In the genomic region with DNA sequence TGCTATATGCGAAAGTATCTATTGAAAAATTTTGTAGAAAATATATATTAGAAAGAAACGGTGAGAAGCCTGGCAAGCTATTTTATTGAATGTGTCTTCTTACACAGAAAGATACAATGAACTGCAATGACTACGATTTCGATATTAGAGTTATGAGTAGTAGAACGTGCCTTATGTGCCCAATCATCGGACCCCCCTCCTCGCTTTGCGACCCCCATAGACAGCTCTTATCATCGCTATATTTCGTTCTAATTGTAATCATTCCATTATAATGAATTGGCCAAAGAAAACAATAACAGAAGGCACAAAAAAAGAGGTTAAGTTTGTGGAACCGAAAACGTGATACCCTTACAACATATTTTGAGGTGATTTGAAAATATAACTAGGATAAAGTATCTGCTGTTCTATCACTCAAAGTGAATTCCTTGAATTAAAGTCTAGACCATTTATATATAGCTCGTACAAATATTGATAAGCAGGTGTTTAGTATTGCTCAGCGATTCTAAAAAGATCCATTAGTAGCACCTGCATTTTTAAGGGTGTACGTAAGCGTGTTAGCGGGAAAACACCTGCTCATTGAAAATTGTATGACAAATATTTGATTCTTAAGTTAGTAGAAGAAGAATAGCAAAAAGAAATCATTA, we compare ENCODE assay signal across 1 fruit fly cellular context.
TF ChIP-seq lines count a peak whose summit lies in the region.

No protein-coding gene starts in this region.

TF ChIP-seq in whole organism, embryonic, 481 proteins besides CTCF, POLR2A, EP300 and RAD21 (continued from another document and continues in another):
- TF ChIP-seq CG6272 (GFP tag; IDR thresholded peaks at IDR 0.05; lab: Robert Waterston, UW), result no peak
- TF ChIP-seq MBD-R2 (GFP tag; IDR thresholded peaks at IDR 0.05; lab: Robert Waterston, UW), result no peak
- no peak for TF ChIP-seq Spps (tag; optimal IDR thresholded peaks at IDR 0.05; lab: Kevin White, UChicago)
- peak; percentile 12 for TF ChIP-seq D19B (GFP tag; optimal IDR thresholded peaks at IDR 0.05; lab: Kevin White, UChicago)
- TF ChIP-seq ci (GFP tag; IDR thresholded peaks at IDR 0.05; lab: Robert Waterston, UW), result no peak
- TF ChIP-seq ara (GFP tag; IDR thresholded peaks at IDR 0.05; lab: Robert Waterston, UW), result no peak
- no peak for TF ChIP-seq CG8089 (GFP tag; optimal IDR thresholded peaks at IDR 0.05; lab: Kevin White, UChicago)
- TF ChIP-seq CG18764 (GFP tag; optimal IDR thresholded peaks at IDR 0.05; lab: Kevin White, UChicago), result no peak
- no peak for TF ChIP-seq bcd (GFP tag; optimal IDR thresholded peaks at IDR 0.05; lab: Kevin White, UChicago)
- no peak for TF ChIP-seq CG11696 (GFP tag; IDR thresholded peaks at IDR 0.05; lab: Robert Waterston, UW)
- TF ChIP-seq Hr51 (GFP tag; optimal IDR thresholded peaks at IDR 0.05; lab: Kevin White, UChicago), result peak in 1 of 2 experiments; percentile 14
- TF ChIP-seq odd (GFP tag; optimal IDR thresholded peaks at IDR 0.05; lab: Kevin White, UChicago), result no peak
- TF ChIP-seq CG8281 (tag; optimal IDR thresholded peaks at IDR 0.05; lab: Kevin White, UChicago), result no peak
- no peak for TF ChIP-seq CG14050 (GFP tag; IDR thresholded peaks at IDR 0.05; lab: Robert Waterston, UW)
- no peak for TF ChIP-seq CG12769 (tag; optimal IDR thresholded peaks at IDR 0.05; lab: Kevin White, UChicago)
- no peak for TF ChIP-seq CG13624 (GFP tag; optimal IDR thresholded peaks at IDR 0.05; lab: Kevin White, UChicago)
- no peak for TF ChIP-seq CG33213 (GFP tag; optimal IDR thresholded peaks at IDR 0.05; lab: Kevin White, UChicago)
- TF ChIP-seq CG15514 (GFP tag; optimal IDR thresholded peaks at IDR 0.05; lab: Kevin White, UChicago), result no peak
- TF ChIP-seq zfh1 (GFP tag; IDR thresholded peaks at IDR 0.05; lab: Robert Waterston, UW), result no peak
- TF ChIP-seq CG11093 (GFP tag; IDR thresholded peaks at IDR 0.05; lab: Robert Waterston, UW), result no peak
- no peak for TF ChIP-seq CG5180 (GFP tag; optimal IDR thresholded peaks at IDR 0.05; lab: Kevin White, UChicago)
- no peak for TF ChIP-seq stc (GFP tag; IDR thresholded peaks at IDR 0.05; lab: Robert Waterston, UW)
- TF ChIP-seq HHEX (GFP tag; optimal IDR thresholded peaks at IDR 0.05; lab: Kevin White, UChicago), result no peak
- no peak for TF ChIP-seq Dll (GFP tag; IDR thresholded peaks at IDR 0.05; lab: Robert Waterston, UW; ENCODE audit: partially characterized antibody)
- TF ChIP-seq CG9437 (GFP tag; optimal IDR thresholded peaks at IDR 0.05; lab: Kevin White, UChicago), result peak; percentile 24
- no peak for TF ChIP-seq CG6254 (GFP tag; optimal IDR thresholded peaks at IDR 0.05; lab: Kevin White, UChicago)
- TF ChIP-seq Hmr (GFP tag; optimal IDR thresholded peaks at IDR 0.05; lab: Kevin White, UChicago), result no peak
- no peak for TF ChIP-seq Gsc (GFP tag; IDR thresholded peaks at IDR 0.05; lab: Robert Waterston, UW)
- no peak for TF ChIP-seq CG1832 (GFP tag; optimal IDR thresholded peaks at IDR 0.05; lab: Kevin White, UChicago)
- no peak for TF ChIP-seq sqz (GFP tag; optimal IDR thresholded peaks at IDR 0.05; lab: Kevin White, UChicago)
- no peak for TF ChIP-seq fd3F (GFP tag; optimal IDR thresholded peaks at IDR 0.05; lab: Kevin White, UChicago)
- TF ChIP-seq CG14667 (GFP tag; IDR thresholded peaks at IDR 0.05; lab: Robert Waterston, UW), result no peak
- no peak for TF ChIP-seq Hmx (GFP tag; optimal IDR thresholded peaks at IDR 0.05; lab: Kevin White, UChicago)
- peak; percentile 10 for TF ChIP-seq CG18619 (GFP tag; optimal IDR thresholded peaks at IDR 0.05; lab: Kevin White, UChicago)
- no peak for TF ChIP-seq HmgD (GFP tag; optimal IDR thresholded peaks at IDR 0.05; lab: Kevin White, UChicago)
- TF ChIP-seq pan (optimal IDR thresholded peaks at IDR 0.05; lab: Kevin White, UChicago), result no peak
- no peak for TF ChIP-seq pan (GFP tag; optimal IDR thresholded peaks at IDR 0.05 in 1 of 2, IDR thresholded peaks at IDR 0.05 in 1 of 2)
- no peak for TF ChIP-seq D (optimal IDR thresholded peaks at IDR 0.05; lab: Kevin White, UChicago)
- peak; percentile 14 for TF ChIP-seq D (GFP tag; optimal IDR thresholded peaks at IDR 0.05; lab: Kevin White, UChicago)
- TF ChIP-seq Hr78 (GFP tag; optimal IDR thresholded peaks at IDR 0.05; lab: Kevin White, UChicago), result no peak
- TF ChIP-seq zfh2 (GFP tag; optimal IDR thresholded peaks at IDR 0.05; lab: Kevin White, UChicago), result no peak
- no peak for TF ChIP-seq pnt (GFP tag; optimal IDR thresholded peaks at IDR 0.05; lab: Kevin White, UChicago)
- no peak for TF ChIP-seq Jarid2 (GFP tag; optimal IDR thresholded peaks at IDR 0.05; lab: Kevin White, UChicago)
- no peak for TF ChIP-seq usp (GFP tag; optimal IDR thresholded peaks at IDR 0.05; lab: Kevin White, UChicago)
- TF ChIP-seq zen (tag; optimal IDR thresholded peaks at IDR 0.05; lab: Kevin White, UChicago), result no peak
- TF ChIP-seq Drgx (GFP tag; IDR thresholded peaks at IDR 0.05; lab: Robert Waterston, UW), result no peak
- no peak for TF ChIP-seq CG13775 (GFP tag; optimal IDR thresholded peaks at IDR 0.05; lab: Kevin White, UChicago)
- TF ChIP-seq CG11085 (GFP tag; IDR thresholded peaks at IDR 0.05; lab: Robert Waterston, UW), result no peak
- TF ChIP-seq PHDP (tag; optimal IDR thresholded peaks at IDR 0.05; lab: Kevin White, UChicago), result peak; percentile 22
- TF ChIP-seq ems (GFP tag; optimal IDR thresholded peaks at IDR 0.05; lab: Kevin White, UChicago), result no peak
- TF ChIP-seq CG15601 (tag; optimal IDR thresholded peaks at IDR 0.05; lab: Kevin White, UChicago), result no peak
- TF ChIP-seq so (GFP tag; IDR thresholded peaks at IDR 0.05; lab: Robert Waterston, UW), result no peak
- no peak for TF ChIP-seq Antp (GFP tag; optimal IDR thresholded peaks at IDR 0.05; lab: Kevin White, UChicago)
- no peak for TF ChIP-seq CG8388 (GFP tag; optimal IDR thresholded peaks at IDR 0.05; lab: Kevin White, UChicago)
- TF ChIP-seq hkb (optimal IDR thresholded peaks at IDR 0.05; lab: Kevin White, UChicago), result no peak
- TF ChIP-seq hkb (GFP tag; IDR thresholded peaks at IDR 0.05; lab: Robert Waterston, UW), result no peak
- no peak for TF ChIP-seq Scr (GFP tag; IDR thresholded peaks at IDR 0.05; lab: Robert Waterston, UW; ENCODE audit: partially characterized antibody)
- no peak for TF ChIP-seq al (GFP tag; IDR thresholded peaks at IDR 0.05; lab: Robert Waterston, UW)
- TF ChIP-seq Max (GFP tag; optimal IDR thresholded peaks at IDR 0.05; lab: Kevin White, UChicago), result no peak
- TF ChIP-seq CG10147 (GFP tag; optimal IDR thresholded peaks at IDR 0.05; lab: Kevin White, UChicago), result no peak
- TF ChIP-seq fd102C (GFP tag; optimal IDR thresholded peaks at IDR 0.05; lab: Kevin White, UChicago), result no peak
- no peak for TF ChIP-seq E2f2 (GFP tag; IDR thresholded peaks at IDR 0.05; lab: Robert Waterston, UW)
- TF ChIP-seq Usf (GFP tag; optimal IDR thresholded peaks at IDR 0.05; lab: Kevin White, UChicago), result no peak
- TF ChIP-seq dimm (GFP tag; IDR thresholded peaks at IDR 0.05; lab: Robert Waterston, UW), result no peak
- TF ChIP-seq Xrp1 (GFP tag; IDR thresholded peaks at IDR 0.05; lab: Robert Waterston, UW), result no peak
- TF ChIP-seq btn (GFP tag; optimal IDR thresholded peaks at IDR 0.05; lab: Kevin White, UChicago), result no peak
- no peak for TF ChIP-seq Fer2 (tag; optimal IDR thresholded peaks at IDR 0.05; lab: Kevin White, UChicago)
- no peak for TF ChIP-seq fru (optimal IDR thresholded peaks at IDR 0.05; lab: Kevin White, UChicago)
- TF ChIP-seq HLH4C (GFP tag; IDR thresholded peaks at IDR 0.05; lab: Robert Waterston, UW; ENCODE audit: partially characterized antibody), result no peak
- no peak for TF ChIP-seq Hr3 (GFP tag; optimal IDR thresholded peaks at IDR 0.05; lab: Kevin White, UChicago)
- TF ChIP-seq wdn (GFP tag; IDR thresholded peaks at IDR 0.05; lab: Robert Waterston, UW), result no peak
- TF ChIP-seq CG1233 (GFP tag; optimal IDR thresholded peaks at IDR 0.05; lab: Kevin White, UChicago), result no peak
- no peak for TF ChIP-seq Deaf1 (tag; optimal IDR thresholded peaks at IDR 0.05; lab: Kevin White, UChicago)
- TF ChIP-seq inv (GFP tag; IDR thresholded peaks at IDR 0.05; lab: Robert Waterston, UW; ENCODE audit: partially characterized antibody), result no peak
- no peak for TF ChIP-seq chinmo (GFP tag; IDR thresholded peaks at IDR 0.05; lab: Robert Waterston, UW; ENCODE audit: partially characterized antibody)
- no peak for TF ChIP-seq tin (GFP tag; optimal IDR thresholded peaks at IDR 0.05; lab: Kevin White, UChicago)
- no peak for TF ChIP-seq CG3838 (GFP tag; optimal IDR thresholded peaks at IDR 0.05; lab: Kevin White, UChicago)
- no peak for TF ChIP-seq grn (GFP tag; optimal IDR thresholded peaks at IDR 0.05; lab: Kevin White, UChicago)
- no peak for TF ChIP-seq CG18476 (GFP tag; optimal IDR thresholded peaks at IDR 0.05; lab: Kevin White, UChicago)
- TF ChIP-seq vfl (GFP tag; optimal IDR thresholded peaks at IDR 0.05; lab: Kevin White, UChicago), result no peak
- no peak for TF ChIP-seq CG32532 (GFP tag; IDR thresholded peaks at IDR 0.05; lab: Robert Waterston, UW)
- no peak for TF ChIP-seq Poxn (GFP tag; IDR thresholded peaks at IDR 0.05; lab: Robert Waterston, UW)
- no peak for TF ChIP-seq ERR (GFP tag; optimal IDR thresholded peaks at IDR 0.05; lab: Kevin White, UChicago)
- no peak for TF ChIP-seq sob (GFP tag; IDR thresholded peaks at IDR 0.05; lab: Robert Waterston, UW)
- TF ChIP-seq CG16815 (GFP tag; optimal IDR thresholded peaks at IDR 0.05; lab: Kevin White, UChicago), result no peak
- peak; percentile 31 for TF ChIP-seq CG10979 (tag; optimal IDR thresholded peaks at IDR 0.05; lab: Kevin White, UChicago)
- no peak for TF ChIP-seq CG4730 (GFP tag; IDR thresholded peaks at IDR 0.05; lab: Robert Waterston, UW)
- no peak for TF ChIP-seq CG6854 (GFP tag; optimal IDR thresholded peaks at IDR 0.05; lab: Kevin White, UChicago)
- TF ChIP-seq CG10209 (GFP tag; optimal IDR thresholded peaks at IDR 0.05; lab: Kevin White, UChicago), result peak; percentile 21
- no peak for TF ChIP-seq CG6689 (GFP tag; IDR thresholded peaks at IDR 0.05; lab: Robert Waterston, UW)
- TF ChIP-seq her (GFP tag; optimal IDR thresholded peaks at IDR 0.05; lab: Kevin White, UChicago), result no peak
- no peak for TF ChIP-seq Nf-YB (GFP tag; optimal IDR thresholded peaks at IDR 0.05; lab: Kevin White, UChicago)
- no peak for TF ChIP-seq CG17912 (GFP tag; optimal IDR thresholded peaks at IDR 0.05; lab: Kevin White, UChicago)
- no peak for TF ChIP-seq CG14860 (GFP tag; IDR thresholded peaks at IDR 0.05; lab: Robert Waterston, UW; ENCODE audit: partially characterized antibody)
- TF ChIP-seq CG15479 (GFP tag; optimal IDR thresholded peaks at IDR 0.05; lab: Kevin White, UChicago), result no peak
- TF ChIP-seq vvl (GFP tag; IDR thresholded peaks at IDR 0.05; lab: Robert Waterston, UW), result no peak
- TF ChIP-seq CG4360 (GFP tag; IDR thresholded peaks at IDR 0.05; lab: Robert Waterston, UW), result no peak
- peak; percentile 52 for TF ChIP-seq phol (tag; optimal IDR thresholded peaks at IDR 0.05; lab: Kevin White, UChicago)
- TF ChIP-seq CG12219 (GFP tag; optimal IDR thresholded peaks at IDR 0.05; lab: Kevin White, UChicago), result no peak
- no peak for TF ChIP-seq dysf (GFP tag; IDR thresholded peaks at IDR 0.05; lab: Robert Waterston, UW)
- TF ChIP-seq CG9817 (tag; optimal IDR thresholded peaks at IDR 0.05; lab: Kevin White, UChicago), result peak; percentile 12
- TF ChIP-seq CG10274 (GFP tag; optimal IDR thresholded peaks at IDR 0.05; lab: Kevin White, UChicago), result no peak
- no peak for TF ChIP-seq HLHmδ (GFP tag; optimal IDR thresholded peaks at IDR 0.05; lab: Kevin White, UChicago)
- no peak for TF ChIP-seq CG12236 (GFP tag; optimal IDR thresholded peaks at IDR 0.05; lab: Kevin White, UChicago)
- TF ChIP-seq CG2120 (GFP tag; optimal IDR thresholded peaks at IDR 0.05; lab: Kevin White, UChicago), result peak; percentile 41
- no peak for TF ChIP-seq otp (GFP tag; IDR thresholded peaks at IDR 0.05; lab: Robert Waterston, UW)
- no peak for TF ChIP-seq z (GFP tag; IDR thresholded peaks at IDR 0.05; lab: Robert Waterston, UW)
- no peak for TF ChIP-seq CG10321 (GFP tag; IDR thresholded peaks at IDR 0.05; lab: Robert Waterston, UW)
- TF ChIP-seq CG10654 (GFP tag; optimal IDR thresholded peaks at IDR 0.05; lab: Kevin White, UChicago), result no peak
- TF ChIP-seq CG31365 (tag; optimal IDR thresholded peaks at IDR 0.05; lab: Kevin White, UChicago), result no peak
- TF ChIP-seq CG11560 (tag; IDR thresholded peaks at IDR 0.05; lab: Robert Waterston, UW), result no peak
- TF ChIP-seq CG14710 (tag; optimal IDR thresholded peaks at IDR 0.05; lab: Kevin White, UChicago), result peak; percentile 10
- TF ChIP-seq CG15269 (tag; optimal IDR thresholded peaks at IDR 0.05; lab: Kevin White, UChicago), result peak; percentile 9
- peak; percentile 53 for TF ChIP-seq CG18262 (tag; optimal IDR thresholded peaks at IDR 0.05; lab: Kevin White, UChicago)
- TF ChIP-seq CG17802 (tag; optimal IDR thresholded peaks at IDR 0.05; lab: Kevin White, UChicago), result no peak
- TF ChIP-seq luna (GFP tag; optimal IDR thresholded peaks at IDR 0.05; lab: Kevin White, UChicago), result no peak
- no peak for TF ChIP-seq Atf6 (GFP tag; IDR thresholded peaks at IDR 0.05; lab: Robert Waterston, UW)
- TF ChIP-seq lola (GFP tag; optimal IDR thresholded peaks at IDR 0.05; lab: Kevin White, UChicago), result peak in 1 of 3 experiments; percentile 47
- no peak for TF ChIP-seq CG30431 (GFP tag; optimal IDR thresholded peaks at IDR 0.05; lab: Kevin White, UChicago)
- no peak for TF ChIP-seq NK7.1 (GFP tag; optimal IDR thresholded peaks at IDR 0.05; lab: Kevin White, UChicago)
- TF ChIP-seq row (GFP tag; IDR thresholded peaks at IDR 0.05; lab: Robert Waterston, UW), result peak; percentile 55
- no peak for TF ChIP-seq gfzf (GFP tag; optimal IDR thresholded peaks at IDR 0.05; lab: Kevin White, UChicago)
- TF ChIP-seq B-H2 (GFP tag; optimal IDR thresholded peaks at IDR 0.05; lab: Kevin White, UChicago), result no peak
- TF ChIP-seq ewg (GFP tag; optimal IDR thresholded peaks at IDR 0.05; lab: Kevin White, UChicago), result no peak
- no peak for TF ChIP-seq Ravus (GFP tag; IDR thresholded peaks at IDR 0.05; lab: Robert Waterston, UW)
- TF ChIP-seq CG10959 (GFP tag; IDR thresholded peaks at IDR 0.05; lab: Robert Waterston, UW), result no peak
- no peak for TF ChIP-seq sc (optimal IDR thresholded peaks at IDR 0.05; lab: Kevin White, UChicago)
- TF ChIP-seq sc (GFP tag; optimal IDR thresholded peaks at IDR 0.05; lab: Kevin White, UChicago), result no peak
- TF ChIP-seq esg (GFP tag; conservative IDR thresholded peaks at IDR 0.05; lab: Robert Waterston, UW), result no peak
- no peak for TF ChIP-seq Vsx1 (GFP tag; optimal IDR thresholded peaks at IDR 0.05; lab: Kevin White, UChicago)
- no peak for TF ChIP-seq lbe (GFP tag; optimal IDR thresholded peaks at IDR 0.05; lab: Kevin White, UChicago)
- TF ChIP-seq CG3163 (GFP tag; optimal IDR thresholded peaks at IDR 0.05; lab: Kevin White, UChicago), result no peak
- TF ChIP-seq nerfin-2 (GFP tag; IDR thresholded peaks at IDR 0.05; lab: Robert Waterston, UW; ENCODE audit: partially characterized antibody), result no peak
